Fruit fly (Drosophila melanogaster): Measurements from ENCODE around the gene mtSSB.

DNA sequence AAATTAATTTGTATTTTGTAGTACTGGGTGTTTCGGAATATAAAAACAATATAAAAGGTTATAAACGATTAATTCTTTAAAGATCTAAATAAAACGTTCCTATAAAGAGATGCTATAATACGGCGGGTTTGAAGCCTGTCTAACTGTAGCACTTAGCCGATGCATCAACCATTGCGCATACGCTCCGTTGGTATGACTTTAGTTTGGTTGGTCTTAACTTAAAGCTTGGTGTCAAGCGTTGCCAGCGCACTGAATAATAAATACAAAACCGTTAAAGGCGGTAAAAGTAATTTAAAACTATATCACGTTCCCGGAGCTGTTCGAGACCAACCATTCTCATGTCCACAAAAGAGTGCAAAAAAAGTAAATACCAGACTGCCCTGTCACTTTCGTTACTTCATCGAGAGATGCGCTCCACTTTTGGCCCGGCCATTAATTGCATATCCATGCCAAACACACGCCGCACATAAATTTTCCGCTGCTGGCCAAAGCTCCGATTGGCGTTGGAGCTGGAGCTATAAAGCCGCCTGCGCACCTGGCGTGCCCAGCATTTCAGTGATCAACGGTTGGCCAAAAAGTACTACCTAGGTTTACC lies 24.5 kb downstream of the mtSSB start, which contains the start of gene CG8927:
- no peak for TF ChIP-seq ttk (optimal IDR thresholded peaks at IDR 0.05)
- no peak for TF ChIP-seq h (optimal IDR thresholded peaks at IDR 0.05)
- TF ChIP-seq insv (optimal IDR thresholded peaks at IDR 0.05), result no peak
- TF ChIP-seq Sin3A (optimal IDR thresholded peaks at IDR 0.05), result no peak
- TF ChIP-seq psq (optimal IDR thresholded peaks at IDR 0.05), result no peak
